Worm (Caenorhabditis elegans): ENCODE results near the gene C01G10.10.
A peak's percentile ranks its signal among the peaks of the same experiment; 100 is the strongest.
"Not testable (repeated sequence)": the region's sequence is repeated elsewhere in the genome, so short reads cannot be mapped to it uniquely, and the experiment has no call there.

Gene C01G10.10

ce11 chrV:15109260-15109659, 27.0 kb upstream of the C01G10.10 start, which contains the start of gene Y75B12A.2:
Gene Y75B12A.2 (plus strand): TSS chrV:15109560.
- TF ChIP-seq nhr-76 (tag; optimal IDR thresholded peaks at IDR 0.05) (no peak), pqm-1 (tag; optimal IDR thresholded peaks at IDR 0.05) (no peak), egl-5 (tag; optimal IDR thresholded peaks at IDR 0.05) (no peak), unc-62 (GFP tag; optimal IDR thresholded peaks at IDR 0.05) (no peak), hmg-11 (tag; optimal IDR thresholded peaks at IDR 0.05) (no peak), ZK546.5 (tag; optimal IDR thresholded peaks at IDR 0.05) (no peak), nhr-43 (tag; optimal IDR thresholded peaks at IDR 0.05; ENCODE audit: poor library complexity, severe bottlenecking) (no peak), ceh-16 (tag; optimal IDR thresholded peaks at IDR 0.05) (no peak), nhr-237 (tag; optimal IDR thresholded peaks at IDR 0.05) (no peak), aly-2 (tag; optimal IDR thresholded peaks at IDR 0.05) (no peak), mdl-1 (tag; optimal IDR thresholded peaks at IDR 0.05) (no peak), ceh-9 (tag; optimal IDR thresholded peaks at IDR 0.05) (no peak), snpc-4 (tag; optimal IDR thresholded peaks at IDR 0.05) (no peak), elt-1 (tag; optimal IDR thresholded peaks at IDR 0.05) (no peak), lin-15B (tag; optimal IDR thresholded peaks at IDR 0.05) (no peak), ceh-82 (tag; optimal IDR thresholded peaks at IDR 0.05) (no peak)

ce11 chrV:15105893-15106598, 23.8 kb upstream of the C01G10.10 start, which contains the start of gene C01G10.14:
Gene C01G10.14 (minus strand): TSS chrV:15105943.
- TF ChIP-seq ceh-28, pha-4, ZK546.5 (tag; optimal IDR thresholded peaks at IDR 0.05): not testable (repeated sequence)

- TF ChIP-seq daf-12 (tag; optimal IDR thresholded peaks at IDR 0.05) (no peak), ztf-4 (tag; optimal IDR thresholded peaks at IDR 0.05) (no peak), jun-1 (tag; optimal IDR thresholded peaks at IDR 0.05) (no peak), pqm-1 (tag; optimal IDR thresholded peaks at IDR 0.05) (no peak), pha-4 (tag; optimal IDR thresholded peaks at IDR 0.05) (no peak), nhr-67 (tag; optimal IDR thresholded peaks at IDR 0.05) (no peak), aly-2 (tag; optimal IDR thresholded peaks at IDR 0.05) (no peak), egl-5 (tag; optimal IDR thresholded peaks at IDR 0.05) (no peak), ztf-11 (tag; optimal IDR thresholded peaks at IDR 0.05) (no peak), mdl-1 (tag; optimal IDR thresholded peaks at IDR 0.05) (no peak), lin-39 (tag; optimal IDR thresholded peaks at IDR 0.05) (no peak), sea-2 (GFP tag; optimal IDR thresholded peaks at IDR 0.05) (no peak), snpc-4 (tag; optimal IDR thresholded peaks at IDR 0.05) (no peak), zag-1 (tag; optimal IDR thresholded peaks at IDR 0.05) (no peak)
Measured at ce11 chrV:15099447-15099846, 17.2 kb upstream of the C01G10.10 start, which contains the start of gene C01G10.1. Gene C01G10.1 (plus strand): TSS chrV:15099747.

ce11 chrV:15094749-15095148, 12.5 kb upstream of the C01G10.10 start, which contains the start of gene srx-78:
Gene srx-78 (plus strand): TSS chrV:15095049.
- TF ChIP-seq sea-2 (GFP tag; optimal IDR thresholded peaks at IDR 0.05) (no peak), egl-5 (tag; optimal IDR thresholded peaks at IDR 0.05) (no peak), nhr-25 (tag; optimal IDR thresholded peaks at IDR 0.05) (no peak), R02D3.7 (tag; optimal IDR thresholded peaks at IDR 0.05) (no peak), nhr-237 (tag; optimal IDR thresholded peaks at IDR 0.05) (no peak)

- no peak for TF ChIP-seq ztf-4 (tag; optimal IDR thresholded peaks at IDR 0.05)
- TF ChIP-seq fos-1 (tag; optimal IDR thresholded peaks at IDR 0.05): no peak
- peak; percentile 77 for TF ChIP-seq pha-4 (tag; optimal IDR thresholded peaks at IDR 0.05)
Measured at ce11 chrV:15092666-15093065, 10.4 kb upstream of the C01G10.10 start, which contains the start of gene txt-12. Gene txt-12 (plus strand): TSS chrV:15092966.

ce11 chrV:15090457-15090856, 8.2 kb upstream of the C01G10.10 start, which contains the start of gene C01G10.17:
Gene C01G10.17 (plus strand): TSS chrV:15090757.
- TF ChIP-seq zag-1 (tag; optimal IDR thresholded peaks at IDR 0.05): no peak
- no peak for TF ChIP-seq elt-2 (tag; optimal IDR thresholded peaks at IDR 0.05)
- TF ChIP-seq sea-2 (GFP tag; optimal IDR thresholded peaks at IDR 0.05): no peak
- TF ChIP-seq R02D3.7 (tag; optimal IDR thresholded peaks at IDR 0.05): no peak
- TF ChIP-seq ceh-28 (tag; optimal IDR thresholded peaks at IDR 0.05): no peak
- no peak for TF ChIP-seq nhr-77 (tag; optimal IDR thresholded peaks at IDR 0.05)
- TF ChIP-seq snpc-4 (tag; optimal IDR thresholded peaks at IDR 0.05): no peak
- TF ChIP-seq egl-27 (tag; optimal IDR thresholded peaks at IDR 0.05): no peak
- TF ChIP-seq fkh-10 (GFP tag; optimal IDR thresholded peaks at IDR 0.05): no peak
- no peak for TF ChIP-seq daf-12 (tag; optimal IDR thresholded peaks at IDR 0.05)
- TF ChIP-seq ama-1 (optimal IDR thresholded peaks at IDR 0.05): no peak
- TF ChIP-seq fkh-2 (tag; optimal IDR thresholded peaks at IDR 0.05): no peak
- no peak for TF ChIP-seq nhr-12 (tag; optimal IDR thresholded peaks at IDR 0.05)
- no peak for TF ChIP-seq lin-39 (tag; optimal IDR thresholded peaks at IDR 0.05)
- no peak for TF ChIP-seq skn-1 (tag; optimal IDR thresholded peaks at IDR 0.05)
- TF ChIP-seq nhr-25 (tag; optimal IDR thresholded peaks at IDR 0.05): no peak
- TF ChIP-seq nhr-28 (tag; optimal IDR thresholded peaks at IDR 0.05): no peak
- no peak for TF ChIP-seq nhr-11 (tag; optimal IDR thresholded peaks at IDR 0.05)
- no peak for TF ChIP-seq mml-1 (tag; optimal IDR thresholded peaks at IDR 0.05)
